Worm (Caenorhabditis elegans): ENCODE measurements around the gene max-2.

ce11 chrII:12965538-12965588 lies 60.3 kb downstream of the max-2 start, which contains the start of gene ptr-18:
- TF ChIP-seq him-1 (tag; optimal IDR thresholded peaks at IDR 0.05) (no peak), W03F9.2 (tag; optimal IDR thresholded peaks at IDR 0.05) (no peak)
